Worm (Caenorhabditis elegans): ENCODE data around the gene C25F6.1.

C25F6.1 gene

ce11 chrX:5514346-5514745 is 28.1 kb downstream of the C25F6.1 start:
- TF ChIP-seq unc-62 (GFP tag; optimal IDR thresholded peaks at IDR 0.05): no peak

- TF ChIP-seq unc-62 (GFP tag; optimal IDR thresholded peaks at IDR 0.05): no peak
Observed at ce11 chrX:5514984-5515383, 28.7 kb downstream of the C25F6.1 start, which contains the start of gene T23F2.4. TSS of gene T23F2.4 (minus strand) at chrX:5515084.

ce11 chrX:5515459-5515858 is 29.2 kb downstream of the C25F6.1 start:
- TF ChIP-seq unc-62 (GFP tag; optimal IDR thresholded peaks at IDR 0.05): no peak

- no peak for TF ChIP-seq unc-62 (GFP tag; optimal IDR thresholded peaks at IDR 0.05)
Observed at ce11 chrX:5516365-5516764, 30.1 kb downstream of the C25F6.1 start.

ce11 chrX:5517063-5517462 is 30.8 kb downstream of the C25F6.1 start, which contains the start of gene T23F2.5:
TSS of gene T23F2.5 (minus strand) at chrX:5517163.
- TF ChIP-seq unc-62 (GFP tag; optimal IDR thresholded peaks at IDR 0.05): no peak

- no peak for TF ChIP-seq unc-62 (GFP tag; optimal IDR thresholded peaks at IDR 0.05)
Observed at ce11 chrX:5517844-5518243, 31.6 kb downstream of the C25F6.1 start.

- TF ChIP-seq unc-62 (GFP tag; optimal IDR thresholded peaks at IDR 0.05): no peak
Observed at ce11 chrX:5518352-5518751, 32.1 kb downstream of the C25F6.1 start.

ce11 chrX:5519567-5519966 is 33.3 kb downstream of the C25F6.1 start:
- TF ChIP-seq unc-62 (GFP tag; optimal IDR thresholded peaks at IDR 0.05): no peak

- TF ChIP-seq unc-62 (GFP tag; optimal IDR thresholded peaks at IDR 0.05): no peak
Observed at ce11 chrX:5522769-5523601, 36.7 kb downstream of the C25F6.1 start, which contains the start of gene mboa-3. TSS of gene mboa-3 (minus strand) at chrX:5522819.

ce11 chrX:5524260-5524659 is 38.0 kb downstream of the C25F6.1 start:
- no peak for TF ChIP-seq unc-62 (GFP tag; optimal IDR thresholded peaks at IDR 0.05)
